Worm (Caenorhabditis elegans) whole organism, L4 larva: ENCODE results near the gene C39D10.5.

Source experiments
- F10B5.3 ChIP-seq: sonication (generic microtip); optimal IDR thresholded peaks from 2 replicates; lab custom pipeline; 2016; ENCODE audit warnings: mild to moderate bottlenecking, missing genetic modification characterization, missing compliant biosample characterization
- F26F4.8 ChIP-seq: fragments of 200-800 bp; sonication (Bioruptor generic); conservative IDR thresholded peaks from 2 replicates; pipeline ENCODE4 v1.3.6; 2022; ENCODE audit warnings: missing genetic modification characterization, missing compliant biosample characterization
- F37D6.2 ChIP-seq: sonication (generic microtip); optimal IDR thresholded peaks from 2 replicates; lab custom pipeline; 2016; ENCODE audit warnings: mild to moderate bottlenecking, missing genetic modification characterization, missing compliant biosample characterization
- Y75B8A.6 ChIP-seq: fragments of 200-800 bp; sonication (Bioruptor generic); IDR thresholded peaks from 2 replicates; pipeline ENCODE4 v1.3.6; 2022; ENCODE audit warnings: missing genetic modification reagents, missing genetic modification characterization, missing compliant biosample characterization
- ZK337.2 ChIP-seq: fragments of 200-800 bp; sonication (Bioruptor generic); IDR thresholded peaks from 2 replicates; pipeline ENCODE4 v1.3.6; 2022; ENCODE audit warnings: missing genetic modification reagents, missing genetic modification characterization, missing compliant biosample characterization
- aha-1 ChIP-seq: fragments of 150-350 bp; peaks from one replicate; lab custom pipeline; 2014; ENCODE audit warnings: missing biosample characterization, missing genetic modification characterization
- attf-4 ChIP-seq: sonication (generic microtip); optimal IDR thresholded peaks from 3 replicates; lab custom pipeline; 2017; ENCODE audit warnings: missing biosample characterization, missing genetic modification characterization
- ceh-20 ChIP-seq: fragments of 200-800 bp; sonication (Bioruptor generic); IDR thresholded peaks from 2 replicates; pipeline ENCODE4 v1.3.6; 2022; ENCODE audit warnings: missing genetic modification reagents, missing genetic modification characterization, missing compliant biosample characterization
- ceh-32 ChIP-seq: sonication (generic microtip); optimal IDR thresholded peaks from 2 replicates; lab custom pipeline; 2016; ENCODE audit warnings: mild to moderate bottlenecking, missing genetic modification characterization, missing compliant biosample characterization; ENCODE audit not compliant: poor library complexity
- ceh-62 ChIP-seq: sonication (generic microtip); optimal IDR thresholded peaks from 2 replicates; lab custom pipeline; 2017; ENCODE audit warnings: missing biosample characterization, missing genetic modification characterization
- cey-2 ChIP-seq: sonication (generic microtip); optimal IDR thresholded peaks from 3 replicates; lab custom pipeline; 2017; ENCODE audit warnings: missing genetic modification characterization, mild to moderate bottlenecking, missing compliant biosample characterization, antibody characterized with exemption, borderline replicate concordance; ENCODE audit not compliant: insufficient read depth
- daf-16 ChIP-seq, 3 experiments: sonication (generic microtip); optimal IDR thresholded peaks; 2 replicates each; lab custom pipeline; 2016 to 2017; ENCODE audit warnings: missing genetic modification characterization in 3 of 3, missing genetic modification reagents in 3 of 3, mild to moderate bottlenecking in 2 of 3, missing compliant biosample characterization in 2 of 3, missing biosample characterization in 1 of 3, moderate library complexity in 1 of 3
- daf-19 ChIP-seq: fragments of 200-800 bp; sonication (Bioruptor generic); conservative IDR thresholded peaks from 2 replicates; pipeline ENCODE4 v1.3.6; 2022; ENCODE audit warnings: missing genetic modification characterization, missing compliant biosample characterization
- dmd-8 ChIP-seq: fragments of 200-800 bp; sonication (Bioruptor generic); IDR thresholded peaks from 2 replicates; pipeline ENCODE4 v1.3.6; 2022; ENCODE audit warnings: missing genetic modification characterization, missing compliant biosample characterization
- duxl-1 ChIP-seq: sonication (generic microtip); optimal IDR thresholded peaks from 2 replicates; lab custom pipeline; 2016; ENCODE audit warnings: mild to moderate bottlenecking, missing genetic modification characterization, moderate library complexity, missing compliant biosample characterization; ENCODE audit not compliant: poor library complexity
- fkh-10 ChIP-seq: fragments of 150-350 bp; optimal IDR thresholded peaks from 2 replicates; lab custom pipeline; 2014; ENCODE audit warnings: missing biosample characterization, missing genetic modification reagents, missing genetic modification characterization
- hmg-1.1 ChIP-seq: fragments of 200-800 bp; sonication (Bioruptor generic); IDR thresholded peaks from 2 replicates; pipeline ENCODE4 v1.3.6; 2022; ENCODE audit warnings: missing genetic modification reagents, missing genetic modification characterization, missing compliant biosample characterization
- lin-39 ChIP-seq: fragments of 150-350 bp; optimal IDR thresholded peaks from 2 replicates; lab custom pipeline; 2014; ENCODE audit warnings: missing biosample characterization, missing genetic modification reagents, missing genetic modification characterization
- lir-3 ChIP-seq: sonication (generic microtip); optimal IDR thresholded peaks from 2 replicates; lab custom pipeline; 2016; ENCODE audit warnings: mild to moderate bottlenecking, missing genetic modification characterization, missing compliant biosample characterization
- madf-5 ChIP-seq, 2 experiments: fragments of 200-800 bp; sonication (Bioruptor generic); IDR thresholded peaks; 2 replicates each; pipeline ENCODE4 v1.3.6; 2022; ENCODE audit warnings: missing compliant biosample characterization in 2 of 2, missing genetic modification characterization in 2 of 2
- madf-9 ChIP-seq: fragments of 200-800 bp; sonication (Bioruptor generic); conservative IDR thresholded peaks from 2 replicates; pipeline ENCODE4 v1.3.6; 2022; ENCODE audit warnings: missing genetic modification reagents, missing genetic modification characterization, missing compliant biosample characterization
- mdt-29 ChIP-seq: fragments of 200-800 bp; sonication (Bioruptor generic); IDR thresholded peaks from 2 replicates; pipeline ENCODE4 v1.3.6; 2022; ENCODE audit warnings: missing genetic modification reagents, missing genetic modification characterization, missing compliant biosample characterization
- nhr-10 ChIP-seq: fragments of 150-350 bp; optimal IDR thresholded peaks from 2 replicates; lab custom pipeline; 2014; ENCODE audit warnings: missing biosample characterization, missing genetic modification characterization
- nhr-102 ChIP-seq: sonication (generic microtip); optimal IDR thresholded peaks from 2 replicates; lab custom pipeline; 2016; ENCODE audit warnings: mild to moderate bottlenecking, missing genetic modification characterization, moderate library complexity, missing compliant biosample characterization
- nhr-42 ChIP-seq: fragments of 200-800 bp; sonication (Bioruptor generic); IDR thresholded peaks from 2 replicates; pipeline ENCODE4 v1.3.6; 2022; ENCODE audit warnings: missing genetic modification characterization, missing compliant biosample characterization
- nhr-48 ChIP-seq: sonication (generic microtip); optimal IDR thresholded peaks from 2 replicates; lab custom pipeline; 2016; ENCODE audit warnings: mild to moderate bottlenecking, missing genetic modification characterization, missing compliant biosample characterization
- nhr-6 ChIP-seq: fragments of 150-350 bp; optimal IDR thresholded peaks from 2 replicates; lab custom pipeline; 2014; ENCODE audit warnings: missing biosample characterization, missing genetic modification characterization
- pqm-1 ChIP-seq: sonication (generic microtip); optimal IDR thresholded peaks from 2 replicates; lab custom pipeline; 2017; ENCODE audit warnings: missing biosample characterization, missing genetic modification characterization
- sdz-12 ChIP-seq: fragments of 200-800 bp; sonication (Bioruptor generic); optimal IDR thresholded peaks from 2 replicates; lab custom pipeline; 2018; ENCODE audit warnings: mild to moderate bottlenecking, missing genetic modification characterization, missing compliant biosample characterization
- skn-1 ChIP-seq: fragments of 150-350 bp; optimal IDR thresholded peaks from 2 replicates; lab custom pipeline; 2014; ENCODE audit warnings: missing biosample characterization, missing genetic modification characterization
- tag-97 ChIP-seq: fragments of 200-800 bp; sonication (Bioruptor generic); IDR thresholded peaks from 2 replicates; pipeline ENCODE4 v1.3.6; 2022; ENCODE audit warnings: missing genetic modification characterization, missing compliant biosample characterization
- unc-62 ChIP-seq, 3 experiments: fragments of 150-350 bp in 1 of 3; sonication (generic microtip); optimal IDR thresholded peaks in 2 of 3; peaks in 1 of 3; 1 replicate in 1 of 3; 2 replicates in 2 of 3; lab custom pipeline; 2014 to 2017; ENCODE audit warnings: missing biosample characterization in 3 of 3, missing genetic modification characterization in 3 of 3, missing genetic modification reagents in 3 of 3, missing genotype in 1 of 3
- zfp-2 ChIP-seq: sonication (generic microtip); optimal IDR thresholded peaks from 2 replicates; lab custom pipeline; 2016; ENCODE audit warnings: mild to moderate bottlenecking, missing genetic modification characterization, missing compliant biosample characterization
- zfp-3 ChIP-seq: fragments of 200-800 bp; sonication (Bioruptor generic); conservative IDR thresholded peaks from 2 replicates; pipeline ENCODE4 v1.3.6; 2022; ENCODE audit warnings: missing genetic modification reagents, missing genetic modification characterization, missing compliant biosample characterization
- zip-11 ChIP-seq: fragments of 200-800 bp; sonication (Bioruptor generic); IDR thresholded peaks from 2 replicates; pipeline ENCODE4 v1.3.6; 2022; ENCODE audit warnings: missing genetic modification characterization, missing compliant biosample characterization
- ztf-7 ChIP-seq: fragments of 150-350 bp; optimal IDR thresholded peaks from 2 replicates; lab custom pipeline; 2014; ENCODE audit warnings: missing biosample characterization, missing genetic modification characterization

C39D10.5 gene

ce11 chrX:7883994-7884393 lies 8.2 kb downstream of the C39D10.5 start, which contains the start of gene pcyt-2.2:
Gene pcyt-2.2 (plus strand): TSS chrX:7884294.
- TF ChIP-seq ZK337.2 (GFP tag; lab: Robert Waterston, UW) (no peak), daf-16 (GFP tag; optimal IDR thresholded peaks at IDR 0.05; lab: Kevin White, UChicago) (peak in 1 of 2 experiments; percentile 47), daf-16 (tag; optimal IDR thresholded peaks at IDR 0.05; lab: Kevin White, UChicago) (no peak)
- TF ChIP-seq, all 104 proteins: peak for 1

ce11 chrX:7881307-7881706 lies 10.9 kb downstream of the C39D10.5 start:
- TF ChIP-seq ceh-32 (tag; lab: Kevin White, UChicago) (no peak), nhr-48 (tag; lab: Kevin White, UChicago) (no peak), F10B5.3 (no peak), daf-19 (no peak), hmg-1.1 (GFP tag; lab: Robert Waterston, UW) (no peak), aha-1 (tag; lab: Kevin White, UChicago) (peak; percentile 82), nhr-6 (tag; lab: Kevin White, UChicago) (peak; percentile 75), ceh-20 (GFP tag; lab: Robert Waterston, UW) (no peak), nhr-10 (tag; lab: Kevin White, UChicago) (no peak), F37D6.2 (no peak), unc-62 (GFP tag; optimal IDR thresholded peaks at IDR 0.05 in 1 of 2; lab: Kevin White, UChicago) (peak in 1 of 2 experiments; percentile 15), unc-62 (tag; optimal IDR thresholded peaks at IDR 0.05; lab: Kevin White, UChicago) (no peak), pqm-1 (tag; lab: Kevin White, UChicago) (no peak), skn-1 (tag; lab: Kevin White, UChicago) (no peak), Y75B8A.6 (GFP tag; lab: Robert Waterston, UW) (no peak), F26F4.8 (GFP tag; lab: Robert Waterston, UW) (no peak), lin-39 (tag; lab: Kevin White, UChicago) (no peak), zfp-2 (tag; lab: Kevin White, UChicago) (no peak), fkh-10 (GFP tag; lab: Kevin White, UChicago) (no peak), duxl-1 (tag; lab: Kevin White, UChicago) (no peak)
- TF ChIP-seq, all 104 proteins: peak for 3

- TF ChIP-seq zfp-3 (GFP tag; lab: Robert Waterston, UW) (no peak), attf-4 (no peak), unc-62 (GFP tag; optimal IDR thresholded peaks at IDR 0.05 in 1 of 2; lab: Kevin White, UChicago) (peak in 1 of 2 experiments; percentile 29), unc-62 (tag; optimal IDR thresholded peaks at IDR 0.05; lab: Kevin White, UChicago) (no peak), mdt-29 (GFP tag; lab: Robert Waterston, UW) (no peak), zip-11 (GFP tag; lab: Robert Waterston, UW) (no peak)
Observed at ce11 chrX:7880848-7881247, 11.3 kb downstream of the C39D10.5 start, which contains the start of gene C39D10.8. Gene C39D10.8 (minus strand): TSS chrX:7880948.

ce11 chrX:7875854-7876253 lies 16.3 kb downstream of the C39D10.5 start, which contains the start of gene cca-1:
Gene cca-1 (minus strand): TSS chrX:7875954.
- TF ChIP-seq lir-3 (tag; lab: Kevin White, UChicago): no peak
- TF ChIP-seq aha-1 (tag; lab: Kevin White, UChicago): no peak
- TF ChIP-seq dmd-8: no peak
- TF ChIP-seq madf-5 (GFP tag; IDR thresholded peaks at IDR 0.05; lab: Robert Waterston, UW): no peak
- no peak for TF ChIP-seq nhr-42 (GFP tag; lab: Robert Waterston, UW)
- no peak for TF ChIP-seq nhr-102
- no peak for TF ChIP-seq sdz-12
- no peak for TF ChIP-seq madf-9 (GFP tag; lab: Robert Waterston, UW)
- TF ChIP-seq cey-2 (tag; lab: Kevin White, UChicago): no peak
- TF ChIP-seq ZK337.2 (GFP tag; lab: Robert Waterston, UW): no peak
- no peak for TF ChIP-seq ceh-62
- no peak for TF ChIP-seq ztf-7 (tag; lab: Kevin White, UChicago)
- TF ChIP-seq attf-4: no peak
- no peak for TF ChIP-seq zip-11 (GFP tag; lab: Robert Waterston, UW)
- no peak for TF ChIP-seq fkh-10 (GFP tag; lab: Kevin White, UChicago)
- TF ChIP-seq tag-97 (GFP tag; lab: Robert Waterston, UW): no peak
- no peak for TF ChIP-seq zfp-2 (tag; lab: Kevin White, UChicago)
